Worm (Caenorhabditis elegans) whole organism, L1 larva: ENCODE measurements around the gene F52H2.15.

Experiments used
- C16A3.4 ChIP-seq: fragments of 150-350 bp; optimal IDR thresholded peaks from 2 replicates; lab custom pipeline; 2014; ENCODE audit warnings: missing biosample characterization, missing genetic modification characterization
- C34B4.2 ChIP-seq: sonication (generic microtip); optimal IDR thresholded peaks from 2 replicates; lab custom pipeline; 2017; ENCODE audit warnings: mild to moderate bottlenecking, missing genetic modification characterization, missing compliant biosample characterization
- F16B12.6 ChIP-seq: fragments of 150-350 bp; optimal IDR thresholded peaks from 2 replicates; lab custom pipeline; 2014; ENCODE audit warnings: missing biosample characterization, missing genetic modification characterization
- Y116A8C.19 ChIP-seq: sonication (generic microtip); optimal IDR thresholded peaks from 2 replicates; lab custom pipeline; 2016; ENCODE audit warnings: missing compliant biosample characterization, missing genetic modification characterization, borderline replicate concordance
- ama-1 ChIP-seq: fragments of 150-350 bp; optimal IDR thresholded peaks from 2 replicates; lab custom pipeline; 2014
- blmp-1 ChIP-seq: fragments of 150-350 bp; optimal IDR thresholded peaks from 2 replicates; lab custom pipeline; 2014; ENCODE audit warnings: missing biosample characterization, missing genetic modification characterization
- ces-1 ChIP-seq: fragments of 150-350 bp; optimal IDR thresholded peaks from 2 replicates; lab custom pipeline; 2014; ENCODE audit warnings: missing biosample characterization, missing genetic modification reagents, missing genetic modification characterization
- dpl-1 ChIP-seq, 3 experiments: fragments of 150-350 bp in 2 of 3; sonication (generic microtip) in 1 of 3; optimal IDR thresholded peaks; 2 replicates each; lab custom pipeline; 2014 to 2017; ENCODE audit warnings: missing biosample characterization in 3 of 3, missing genetic modification characterization in 3 of 3, missing genetic modification reagents in 3 of 3
- efl-3 ChIP-seq: fragments of 200-800 bp; sonication (Bioruptor generic); optimal IDR thresholded peaks from 2 replicates; lab custom pipeline; 2018; ENCODE audit warnings: mild to moderate bottlenecking, missing genetic modification characterization, missing compliant biosample characterization
- egl-13 ChIP-seq: sonication (generic microtip); optimal IDR thresholded peaks from 2 replicates; lab custom pipeline; 2016; ENCODE audit warnings: missing genotype, missing genetic modification reagents, missing genetic modification characterization, missing compliant biosample characterization
- egl-27 ChIP-seq, 2 experiments: fragments of 150-350 bp in 1 of 2; sonication (generic microtip); optimal IDR thresholded peaks; 3 replicates each; lab custom pipeline; 2017 to 2018; ENCODE audit warnings: missing biosample characterization in 2 of 2, missing genetic modification characterization in 2 of 2, missing genetic modification reagents in 2 of 2
- elt-3 ChIP-seq, 6 experiments: fragments of 150-350 bp in 1 of 6; sonication (generic microtip); optimal IDR thresholded peaks; 2 replicates each; lab custom pipeline; 2017 to 2018; ENCODE audit warnings: missing biosample characterization in 6 of 6, missing genetic modification characterization in 6 of 6, inconsistent platforms in 1 of 6
- fkh-4 ChIP-seq: sonication (generic microtip); optimal IDR thresholded peaks from 2 replicates; lab custom pipeline; 2016; ENCODE audit warnings: missing compliant biosample characterization, missing genetic modification characterization, borderline replicate concordance
- fkh-8 ChIP-seq: sonication (generic microtip); optimal IDR thresholded peaks from 2 replicates; lab custom pipeline; 2016; ENCODE audit warnings: mild to moderate bottlenecking, missing genetic modification characterization, missing compliant biosample characterization
- hlh-17 ChIP-seq: fragments of 200-800 bp; sonication (Bioruptor generic); optimal IDR thresholded peaks from 2 replicates; lab custom pipeline; 2018; ENCODE audit warnings: missing genetic modification characterization, mild to moderate bottlenecking, missing compliant biosample characterization, moderate library complexity, borderline replicate concordance
- irx-1 ChIP-seq: sonication (generic microtip); optimal IDR thresholded peaks from 2 replicates; lab custom pipeline; 2016; ENCODE audit warnings: missing genetic modification characterization, missing compliant biosample characterization
- lin-14 ChIP-seq: fragments of 200-800 bp; sonication (Bioruptor generic); optimal IDR thresholded peaks from 2 replicates; lab custom pipeline; 2018; ENCODE audit warnings: mild to moderate bottlenecking, missing genetic modification characterization, moderate library complexity, missing compliant biosample characterization
- lin-35 ChIP-seq, 2 experiments: fragments of 150-350 bp; optimal IDR thresholded peaks; 2 replicates each; lab custom pipeline; 2014; ENCODE audit warnings: missing biosample characterization in 2 of 2, missing genetic modification characterization in 2 of 2, missing genetic modification reagents in 2 of 2
- lin-39 ChIP-seq: fragments of 150-350 bp; optimal IDR thresholded peaks from 2 replicates; lab custom pipeline; 2014; ENCODE audit warnings: missing biosample characterization, missing genetic modification reagents, missing genetic modification characterization
- lsy-2 ChIP-seq, 2 experiments: fragments of 150-350 bp; optimal IDR thresholded peaks; 2 replicates each; lab custom pipeline; 2014; ENCODE audit warnings: missing biosample characterization in 2 of 2, missing genetic modification characterization in 2 of 2
- mab-9 ChIP-seq: fragments of 200-800 bp; sonication (Bioruptor generic); IDR thresholded peaks from 2 replicates; pipeline ENCODE4 v1.3.6; 2022; ENCODE audit warnings: missing genetic modification reagents, missing genetic modification characterization, missing compliant biosample characterization
- mdl-1 ChIP-seq, 2 experiments: fragments of 150-350 bp; optimal IDR thresholded peaks; 2 replicates each; lab custom pipeline; 2014 to 2017; ENCODE audit warnings: missing biosample characterization in 2 of 2, missing genetic modification characterization in 2 of 2, inconsistent platforms in 1 of 2
- mep-1 ChIP-seq: fragments of 150-350 bp; optimal IDR thresholded peaks from 2 replicates; lab custom pipeline; 2014; ENCODE audit warnings: missing biosample characterization, missing genetic modification characterization
- nhr-12 ChIP-seq: sonication (generic microtip); optimal IDR thresholded peaks from 2 replicates; lab custom pipeline; 2017; ENCODE audit warnings: missing biosample characterization, missing genetic modification characterization
- nhr-20 ChIP-seq: sonication (generic microtip); optimal IDR thresholded peaks from 2 replicates; lab custom pipeline; 2016; ENCODE audit warnings: mild to moderate bottlenecking, missing genetic modification characterization, missing compliant biosample characterization
- nhr-47 ChIP-seq: sonication (generic microtip); optimal IDR thresholded peaks from 2 replicates; lab custom pipeline; 2016; ENCODE audit warnings: mild to moderate bottlenecking, missing genetic modification characterization, moderate library complexity, missing compliant biosample characterization
- nhr-71 ChIP-seq: sonication (generic microtip); optimal IDR thresholded peaks from 2 replicates; lab custom pipeline; 2016; ENCODE audit warnings: mild to moderate bottlenecking, missing genetic modification characterization, moderate library complexity, missing compliant biosample characterization
- nhr-76 ChIP-seq: sonication (generic microtip); optimal IDR thresholded peaks from 2 replicates; lab custom pipeline; 2017; ENCODE audit warnings: missing biosample characterization, missing genetic modification characterization
- nhr-85 ChIP-seq: sonication (generic microtip); peaks from one replicate; lab custom pipeline; 2016; ENCODE audit warnings: missing genetic modification characterization, inconsistent platforms, missing compliant biosample characterization
- nhr-90 ChIP-seq: sonication (generic microtip); optimal IDR thresholded peaks from 2 replicates; lab custom pipeline; 2016; ENCODE audit warnings: mild to moderate bottlenecking, missing genetic modification characterization, missing compliant biosample characterization; ENCODE audit not compliant: poor library complexity
- pag-3 ChIP-seq: sonication (generic microtip); optimal IDR thresholded peaks from 2 replicates; lab custom pipeline; 2017; ENCODE audit warnings: missing genetic modification characterization, mild to moderate bottlenecking, missing compliant biosample characterization, antibody characterized with exemption, borderline replicate concordance; ENCODE audit not compliant: insufficient read depth
- pax-3 ChIP-seq: fragments of 200-800 bp; sonication (Bioruptor generic); optimal IDR thresholded peaks from 2 replicates; lab custom pipeline; 2018; ENCODE audit warnings: mild to moderate bottlenecking, missing genetic modification characterization, moderate library complexity, missing compliant biosample characterization
- pqm-1 ChIP-seq: sonication (generic microtip); optimal IDR thresholded peaks from 3 replicates; lab custom pipeline; 2017; ENCODE audit warnings: missing biosample characterization, missing genetic modification characterization
- skn-1 ChIP-seq: fragments of 150-350 bp; optimal IDR thresholded peaks from 2 replicates; lab custom pipeline; 2014; ENCODE audit warnings: missing biosample characterization, missing genetic modification characterization
- snu-23 ChIP-seq: sonication (generic microtip); optimal IDR thresholded peaks from 2 replicates; lab custom pipeline; 2016; ENCODE audit warnings: missing genetic modification characterization, missing compliant biosample characterization
- sox-4 ChIP-seq: sonication (generic microtip); optimal IDR thresholded peaks from 2 replicates; lab custom pipeline; 2016; ENCODE audit warnings: missing genetic modification characterization, missing compliant biosample characterization
- sptf-1 ChIP-seq: fragments of 150-350 bp; optimal IDR thresholded peaks from 2 replicates; lab custom pipeline; 2014; ENCODE audit warnings: missing biosample characterization, missing genetic modification characterization
- sup-37 ChIP-seq: fragments of 200-800 bp; sonication (Bioruptor generic); optimal IDR thresholded peaks from 2 replicates; lab custom pipeline; 2018; ENCODE audit warnings: mild to moderate bottlenecking, missing genetic modification characterization, missing compliant biosample characterization
- tbx-2 ChIP-seq: sonication (generic microtip); optimal IDR thresholded peaks from 2 replicates; lab custom pipeline; 2016; ENCODE audit warnings: missing genetic modification characterization, missing compliant biosample characterization
- unc-130 ChIP-seq: fragments of 150-350 bp; optimal IDR thresholded peaks from 2 replicates; lab custom pipeline; 2017; ENCODE audit warnings: missing biosample characterization, missing genetic modification characterization, inconsistent platforms
- unc-62 ChIP-seq: fragments of 150-350 bp; optimal IDR thresholded peaks from 2 replicates; lab custom pipeline; 2014; ENCODE audit warnings: missing biosample characterization, missing genetic modification reagents, missing genetic modification characterization
- unc-86 ChIP-seq: sonication (generic microtip); optimal IDR thresholded peaks from 2 replicates; lab custom pipeline; 2016; ENCODE audit warnings: missing genetic modification characterization, missing compliant biosample characterization
- unc-98 ChIP-seq: fragments of 200-800 bp; sonication (Bioruptor generic); IDR thresholded peaks from 2 replicates; pipeline ENCODE4 v1.3.6; 2022; ENCODE audit warnings: missing genetic modification characterization, missing compliant biosample characterization
- vab-15 ChIP-seq: sonication (generic microtip); optimal IDR thresholded peaks from 2 replicates; lab custom pipeline; 2017; ENCODE audit warnings: missing genotype, mild to moderate bottlenecking, missing genetic modification characterization, missing compliant biosample characterization
- xbp-1 ChIP-seq: sonication (generic microtip); optimal IDR thresholded peaks from 2 replicates; lab custom pipeline; 2016; ENCODE audit warnings: missing genetic modification characterization, missing compliant biosample characterization
- zag-1 ChIP-seq: fragments of 150-350 bp; optimal IDR thresholded peaks from 2 replicates; lab custom pipeline; 2014; ENCODE audit warnings: missing biosample characterization, missing genetic modification characterization
- ztf-4 ChIP-seq: fragments of 150-350 bp; optimal IDR thresholded peaks from 2 replicates; lab custom pipeline; 2014; ENCODE audit warnings: missing biosample characterization, missing genetic modification characterization

F52H2.15 gene

DNA sequence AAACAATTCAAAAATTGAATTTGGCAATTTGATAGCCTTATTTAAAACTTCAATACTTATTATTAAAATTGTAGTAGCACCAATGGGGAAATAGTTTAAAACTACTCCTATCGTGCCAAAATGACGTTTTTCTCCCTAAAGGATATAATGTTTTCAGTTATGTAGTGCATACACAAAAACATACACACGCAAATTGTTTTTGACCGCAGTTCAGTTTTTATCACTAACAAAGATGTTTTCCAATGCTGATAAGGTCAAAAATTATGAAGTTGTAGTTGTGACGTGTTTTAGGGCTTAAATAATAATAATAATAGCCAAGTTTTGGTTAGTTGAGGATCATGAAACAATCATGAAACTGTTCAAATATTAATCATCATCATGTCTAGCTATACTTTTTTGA lies 24.9 kb downstream of the F52H2.15 start:
- no peak for TF ChIP-seq unc-130
- no peak for TF ChIP-seq skn-1 (tag; lab: Kevin White, UChicago)
- TF ChIP-seq egl-13, result no peak
- no peak for TF ChIP-seq mdl-1 (tag; optimal IDR thresholded peaks at IDR 0.05; lab: Kevin White, UChicago)
- no peak for TF ChIP-seq efl-3 (GFP tag; lab: Kevin White, UChicago)

DNA sequence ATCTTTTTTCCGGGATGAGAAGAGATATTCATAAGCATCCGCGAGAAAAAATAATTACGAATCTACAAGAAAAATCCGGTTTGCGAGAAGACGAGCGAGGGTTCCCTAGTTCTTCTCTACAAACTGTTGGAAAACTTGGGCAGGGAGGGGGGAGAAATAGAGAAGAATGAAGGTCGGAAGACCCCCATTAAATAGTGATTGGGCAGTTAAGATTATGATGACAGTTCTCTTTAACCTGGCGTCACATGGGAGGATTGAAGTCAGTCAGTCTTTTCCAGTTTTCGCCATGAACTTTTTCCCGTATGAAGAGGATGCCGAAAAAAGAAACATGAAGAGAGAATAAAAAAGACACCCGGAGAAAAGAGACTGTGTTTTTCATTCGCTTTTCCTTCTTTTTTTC lies 25.6 kb downstream of the F52H2.15 start:
- TF ChIP-seq tbx-2 (no peak), mab-9 (GFP tag; lab: Robert Waterston, UW) (no peak), skn-1 (tag; lab: Kevin White, UChicago) (peak; percentile 36), lsy-2 (tag; optimal IDR thresholded peaks at IDR 0.05; lab: Kevin White, UChicago) (peak in 1 of 2 experiments; percentile 34), mdl-1 (tag; optimal IDR thresholded peaks at IDR 0.05; lab: Kevin White, UChicago) (peak in 1 of 2 experiments; percentile 39), ztf-4 (tag; lab: Kevin White, UChicago) (peak; percentile 3), lin-14 (GFP tag; lab: Kevin White, UChicago) (peak; percentile 64), F16B12.6 (tag; lab: Kevin White, UChicago) (no peak), nhr-85 (tag; lab: Kevin White, UChicago) (peak; percentile 83), unc-130 (peak; percentile 23), nhr-71 (tag; lab: Kevin White, UChicago) (peak; percentile 15), lin-35 (GFP tag; optimal IDR thresholded peaks at IDR 0.05; lab: Kevin White, UChicago) (peak in 1 of 2 experiments; percentile 55), blmp-1 (tag; lab: Kevin White, UChicago) (peak; percentile 85), nhr-90 (tag; lab: Kevin White, UChicago) (peak; percentile 36), fkh-8 (no peak), unc-62 (no peak), nhr-20 (tag; lab: Kevin White, UChicago) (peak; percentile 63), pag-3 (tag; lab: Kevin White, UChicago) (no peak), sptf-1 (tag; lab: Kevin White, UChicago) (no peak), snu-23 (GFP tag; lab: Kevin White, UChicago) (peak; percentile 41), elt-3 (tag; optimal IDR thresholded peaks at IDR 0.05; lab: Kevin White, UChicago) (peak in 1 of 6 experiments; percentile 76), vab-15 (tag; lab: Kevin White, UChicago) (peak; percentile 43), mep-1 (peak; percentile 21), C16A3.4 (tag; lab: Kevin White, UChicago) (peak; percentile 5)

DNA sequence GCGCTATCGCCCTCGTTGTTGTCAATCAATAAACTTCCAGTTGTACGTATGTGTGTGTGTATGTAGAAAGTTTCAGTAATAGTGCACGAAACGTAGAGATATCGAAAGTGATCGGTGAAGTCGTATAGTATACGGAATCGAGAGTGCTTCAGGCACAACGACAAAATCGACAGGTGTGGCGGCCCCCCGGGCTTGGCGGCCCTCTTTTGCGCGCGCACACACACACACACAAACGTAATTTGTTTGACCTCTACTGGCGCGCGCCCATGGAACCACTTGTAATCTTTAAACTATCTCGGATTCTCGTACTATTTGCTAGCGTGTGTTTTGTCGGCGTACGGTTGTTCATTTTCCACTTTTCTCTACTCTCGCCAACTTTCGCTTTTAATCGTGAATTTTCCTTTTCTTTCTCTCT lies 26.4 kb downstream of the F52H2.15 start:
- TF ChIP-seq egl-13 (no peak), vab-15 (tag; lab: Kevin White, UChicago) (no peak), lin-39 (tag; lab: Kevin White, UChicago) (no peak), ztf-4 (tag; lab: Kevin White, UChicago) (peak; percentile 40), irx-1 (tag; lab: Kevin White, UChicago) (peak; percentile 47), C34B4.2 (tag; lab: Kevin White, UChicago) (no peak), dpl-1 (GFP tag; optimal IDR thresholded peaks at IDR 0.05; lab: Kevin White, UChicago) (peak; percentile 30 to 42 (median 38)), fkh-8 (no peak), unc-98 (GFP tag; lab: Robert Waterston, UW) (no peak), nhr-76 (tag; lab: Kevin White, UChicago) (no peak), C16A3.4 (tag; lab: Kevin White, UChicago) (peak; percentile 48), ama-1 (lab: Kevin White, UChicago) (no peak), nhr-47 (tag; lab: Kevin White, UChicago) (peak; percentile 53), fkh-4 (no peak), ces-1 (GFP tag; lab: Kevin White, UChicago) (no peak), lin-14 (GFP tag; lab: Kevin White, UChicago) (peak; percentile 93), zag-1 (tag; lab: Kevin White, UChicago) (no peak), xbp-1 (tag; lab: Kevin White, UChicago) (peak; percentile 49), nhr-90 (tag; lab: Kevin White, UChicago) (peak; percentile 56), elt-3 (tag; optimal IDR thresholded peaks at IDR 0.05; lab: Kevin White, UChicago) (peak in 2 of 6 experiments; percentile 44), hlh-17 (GFP tag; lab: Kevin White, UChicago) (no peak), pqm-1 (tag; lab: Kevin White, UChicago) (no peak), sox-4 (tag; lab: Kevin White, UChicago) (no peak), nhr-85 (tag; lab: Kevin White, UChicago) (peak; percentile 96), sup-37 (no peak), Y116A8C.19 (tag; lab: Kevin White, UChicago) (no peak), unc-86 (tag; lab: Kevin White, UChicago) (no peak), skn-1 (tag; lab: Kevin White, UChicago) (peak; percentile 83), nhr-12 (no peak), egl-27 (tag; optimal IDR thresholded peaks at IDR 0.05; lab: Kevin White, UChicago) (peak in 1 of 2 experiments; percentile 13), tbx-2 (peak; percentile 76), pax-3 (no peak), unc-130 (peak; percentile 79)
